Fruit fly (Drosophila melanogaster): ENCODE results near the gene tna.

tna gene

dm6 chr3L:10867778-10868382 is 32.6 kb downstream of the tna start (continued):
- peak; percentile 41 for TF ChIP-seq cwo (GFP tag; optimal IDR thresholded peaks at IDR 0.05)
- 0 out of 3 replicates have a peak, but pooled peaks have one; percentile 20 for TF ChIP-seq H15 (GFP tag; IDR thresholded peaks at IDR 0.05)
- no peak for TF ChIP-seq CG17385 (GFP tag; optimal IDR thresholded peaks at IDR 0.05)
- no peak for TF ChIP-seq CG8359 (GFP tag; optimal IDR thresholded peaks at IDR 0.05; ENCODE audit: borderline replicate concordance)
- TF ChIP-seq CG13624 (GFP tag; optimal IDR thresholded peaks at IDR 0.05) = peak; percentile 15
- TF ChIP-seq CG4360 (GFP tag; IDR thresholded peaks at IDR 0.05) = peak; percentile 42; the same call in 1 of the 2 replicates
- peak; percentile 18 for TF ChIP-seq Med (GFP tag)
- TF ChIP-seq yki (optimal IDR thresholded peaks at IDR 0.05) = no peak
- peak; percentile 34 for TF ChIP-seq CG1832 (GFP tag; optimal IDR thresholded peaks at IDR 0.05)
- TF ChIP-seq CG12104 (GFP tag; optimal IDR thresholded peaks at IDR 0.05) = peak; percentile 32
- peak; percentile 30 for TF ChIP-seq CG15514 (GFP tag; optimal IDR thresholded peaks at IDR 0.05)
- TF ChIP-seq NFAT (GFP tag; IDR thresholded peaks at IDR 0.05) = peak; percentile 32; the same call in 1 of the 2 replicates
- peak; percentile 7; the same call in 1 of the 3 replicates for TF ChIP-seq dysf (GFP tag; IDR thresholded peaks at IDR 0.05)
- peak; percentile 29; the same call in 1 of the 2 replicates for TF ChIP-seq ara (GFP tag; IDR thresholded peaks at IDR 0.05)
- TF ChIP-seq chinmo (GFP tag; IDR thresholded peaks at IDR 0.05; ENCODE audit: partially characterized antibody) = peak; percentile 70; the same call in 1 of the 4 replicates
- peak; percentile 44; the same call in 1 of the 3 replicates for TF ChIP-seq ken (GFP tag; IDR thresholded peaks at IDR 0.05)
- TF ChIP-seq CG11723 (GFP tag; optimal IDR thresholded peaks at IDR 0.05) = no peak
- no peak for TF ChIP-seq Scr (GFP tag; IDR thresholded peaks at IDR 0.05; ENCODE audit: partially characterized antibody)
- TF ChIP-seq Rfx (GFP tag; IDR thresholded peaks at IDR 0.05) = 0 out of 2 replicates have a peak, but pooled peaks have one; percentile 5
- 0 out of 3 replicates have a peak, but pooled peaks have one; percentile 17 for TF ChIP-seq CG11695 (GFP tag; IDR thresholded peaks at IDR 0.05)
- peak; percentile 55 for TF ChIP-seq CG7987 (GFP tag; optimal IDR thresholded peaks at IDR 0.05)
- no peak for TF ChIP-seq CG15073 (GFP tag; optimal IDR thresholded peaks at IDR 0.05)
- TF ChIP-seq tna (GFP tag; IDR thresholded peaks at IDR 0.05; ENCODE audit: partially characterized antibody) = peak; percentile 38; the same call in 1 of the 2 replicates

- TF ChIP-seq tna (GFP tag; IDR thresholded peaks at IDR 0.05; ENCODE audit: partially characterized antibody) (peak; percentile 65), crol (GFP tag; IDR thresholded peaks at IDR 0.05) (peak; percentile 65), CG3163 (GFP tag; optimal IDR thresholded peaks at IDR 0.05) (no peak)
Observed at dm6 chr3L:10869144-10869543, 33.8 kb downstream of the tna start.

DNA sequence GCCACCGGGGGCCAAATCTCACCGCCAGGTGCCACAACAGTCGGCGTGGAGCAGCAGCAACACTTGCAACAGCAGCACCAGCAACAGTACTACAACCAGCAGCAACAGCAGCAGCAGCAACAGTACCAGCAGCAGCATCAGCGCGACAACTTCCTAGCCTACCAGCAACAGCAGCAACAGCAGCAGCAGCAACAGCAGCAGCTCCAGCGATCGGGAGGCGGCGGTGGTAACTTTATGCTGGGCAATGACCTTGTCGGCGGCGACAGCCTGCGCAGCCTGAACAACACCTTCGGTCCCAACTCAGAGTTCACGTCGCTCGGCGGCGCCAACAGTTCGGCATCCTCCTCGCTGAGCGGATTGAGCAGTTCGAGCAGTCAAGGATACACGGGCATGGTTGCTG is 34.8 kb downstream of the tna start:
- TF ChIP-seq Med (GFP tag) (peak; percentile 38), CG8478 (optimal IDR thresholded peaks at IDR 0.05) (peak; percentile 70), Ets65A (GFP tag) (peak; percentile 11), CoRest (tag; optimal IDR thresholded peaks at IDR 0.05) (no peak), wor (GFP tag; IDR thresholded peaks at IDR 0.05) (no peak), zfh1 (GFP tag; IDR thresholded peaks at IDR 0.05) (0 out of 3 replicates have a peak, but pooled peaks have one; percentile 9)

- TF ChIP-seq sens (GFP tag) = peak; percentile 67
- TF ChIP-seq CG14014 (GFP tag; IDR thresholded peaks at IDR 0.05) = no peak
- no peak for TF ChIP-seq CG3726 (GFP tag; IDR thresholded peaks at IDR 0.05)
- TF ChIP-seq salm (tag; optimal IDR thresholded peaks at IDR 0.05) = no peak
- TF ChIP-seq CG34422 (GFP tag; IDR thresholded peaks at IDR 0.05) = no peak
- TF ChIP-seq tna (GFP tag; IDR thresholded peaks at IDR 0.05; ENCODE audit: partially characterized antibody) = peak; percentile 64
- no peak for TF ChIP-seq Hmr (GFP tag; optimal IDR thresholded peaks at IDR 0.05)
- TF ChIP-seq CG4617 (GFP tag; optimal IDR thresholded peaks at IDR 0.05; ENCODE audit: borderline replicate concordance) = no peak
- TF ChIP-seq Bdp1 (GFP tag; optimal IDR thresholded peaks at IDR 0.05) = no peak
- TF ChIP-seq CG9876 (GFP tag; optimal IDR thresholded peaks at IDR 0.05) = no peak
- no peak for TF ChIP-seq HLH54F (GFP tag; optimal IDR thresholded peaks at IDR 0.05)
- no peak for TF ChIP-seq CG3281 (GFP tag; optimal IDR thresholded peaks at IDR 0.05)
- TF ChIP-seq bbx (GFP tag; IDR thresholded peaks at IDR 0.05; ENCODE audit: partially characterized antibody) = 0 out of 2 replicates have a peak, but pooled peaks have one; percentile 14
- no peak for TF ChIP-seq zen (tag; optimal IDR thresholded peaks at IDR 0.05)
- TF ChIP-seq Trl (optimal IDR thresholded peaks at IDR 0.05) = no peak
- no peak for TF ChIP-seq Trl (GFP tag; optimal IDR thresholded peaks at IDR 0.05)
- TF ChIP-seq chinmo (GFP tag; IDR thresholded peaks at IDR 0.05; ENCODE audit: partially characterized antibody) = 0 out of 4 replicates have a peak, but pooled peaks have one; percentile 28
- peak; percentile 28; the same call in 1 of the 2 replicates for TF ChIP-seq crol (GFP tag; IDR thresholded peaks at IDR 0.05)
- TF ChIP-seq CG6854 (GFP tag; optimal IDR thresholded peaks at IDR 0.05) = no peak
- peak; percentile 18 for TF ChIP-seq Med (GFP tag)
Observed at dm6 chr3L:10871534-10871933, 36.2 kb downstream of the tna start.

All from whole organism, embryonic.